Fruit fly (Drosophila melanogaster) whole organism: ENCODE results near the gene Vha68-2.

Experiments used
- CG8478 ChIP-seq: fragments of >200 bp; optimal IDR thresholded peaks from 2 replicates; lab custom pipeline; 2018; ENCODE audit warnings: inconsistent platforms
- EcR ChIP-seq, 2 experiments: fragments of >200 bp; optimal IDR thresholded peaks; 2 replicates each; lab custom pipeline; 2017; ENCODE audit warnings: missing biosample characterization in 2 of 2, missing genetic modification characterization in 2 of 2, missing genetic modification reagents in 2 of 2
- pan ChIP-seq: fragments of >200 bp; optimal IDR thresholded peaks from 2 replicates; lab custom pipeline; 2017
- psq ChIP-seq: fragments of >200 bp; optimal IDR thresholded peaks from 2 replicates; lab custom pipeline; 2017
- usp ChIP-seq: fragments of >200 bp; optimal IDR thresholded peaks from 2 replicates; lab custom pipeline; 2017; ENCODE audit warnings: missing biosample characterization, missing genetic modification characterization, mixed read lengths

- no peak for TF ChIP-seq psq (lab: Kevin White, UChicago)
- TF ChIP-seq pan (lab: Kevin White, UChicago): no peak
- no peak for TF ChIP-seq CG8478 (lab: Kevin White, UChicago)
- no peak for TF ChIP-seq EcR (GFP tag; optimal IDR thresholded peaks at IDR 0.05; lab: Kevin White, UChicago)
- TF ChIP-seq usp (GFP tag; lab: Kevin White, UChicago): no peak
These were observed 47.1 kb downstream of the Vha68-2 start, which contains the start of gene CG9933 for dm6 chr2L:13021020-13021781.
